Fruit fly (Drosophila melanogaster) whole organism, embryonic: Measurements from ENCODE around the gene arm.

Experiments
- CG2199 ChIP-seq: fragments of 200-800 bp; sonication (Bioruptor generic); IDR thresholded peaks from 3 replicates; pipeline ENCODE4 v1.3.6; 2022; ENCODE audit warnings: missing biosample characterization, missing genetic modification characterization
- CG34422 ChIP-seq: fragments of 200-800 bp; sonication (Bioruptor generic); IDR thresholded peaks from 3 replicates; pipeline ENCODE4 v1.3.6; 2022; ENCODE audit warnings: missing biosample characterization, missing genetic modification characterization
- CG4282 ChIP-seq: fragments of 200-800 bp; sonication (Bioruptor generic); optimal IDR thresholded peaks from 2 replicates; lab custom pipeline; 2016; ENCODE audit warnings: missing biosample characterization, missing genetic modification characterization
- CG9932 ChIP-seq: fragments of 200-800 bp; sonication (Bioruptor generic); IDR thresholded peaks from 2 replicates; pipeline ENCODE4 v1.3.6; 2022; ENCODE audit warnings: missing biosample characterization, missing genetic modification characterization
- Ravus ChIP-seq: fragments of 200-800 bp; sonication (Bioruptor generic); IDR thresholded peaks from 2 replicates; pipeline ENCODE4 v1.3.6; 2022; ENCODE audit warnings: missing biosample characterization, missing genetic modification characterization

- no peak for TF ChIP-seq CG34422
- no peak for TF ChIP-seq Ravus
- no peak for TF ChIP-seq CG9932
- no peak for TF ChIP-seq CG2199 (GFP tag; lab: Robert Waterston, UW)
- no peak for TF ChIP-seq CG4282 (GFP tag; lab: Kevin White, UChicago)
Measured at dm6 chrX:1903968-1904367, 3.5 kb upstream of the arm start.
